Worm (Caenorhabditis elegans) whole organism, L2 larva: ENCODE results near the gene spin-2.

ENCODE experiments used
- aly-2 ChIP-seq: fragments of 150-350 bp; optimal IDR thresholded peaks from 2 replicates; lab custom pipeline; 2014; ENCODE audit warnings: missing biosample characterization, missing genetic modification characterization
- ama-1 ChIP-seq: fragments of 150-350 bp; optimal IDR thresholded peaks from 2 replicates; lab custom pipeline; 2018; ENCODE audit warnings: inconsistent platforms
- lin-39 ChIP-seq: fragments of 150-350 bp; optimal IDR thresholded peaks from 2 replicates; lab custom pipeline; 2014; ENCODE audit warnings: missing biosample characterization, missing genetic modification reagents, missing genetic modification characterization
- mbf-1 ChIP-seq: sonication (generic microtip); optimal IDR thresholded peaks from 2 replicates; lab custom pipeline; 2017; ENCODE audit warnings: missing biosample characterization, missing genetic modification characterization
- nhr-10 ChIP-seq: sonication (generic microtip); optimal IDR thresholded peaks from 2 replicates; lab custom pipeline; 2017; ENCODE audit warnings: missing biosample characterization, missing genetic modification characterization
- nhr-12 ChIP-seq: fragments of 150-350 bp; optimal IDR thresholded peaks from 2 replicates; lab custom pipeline; 2014; ENCODE audit warnings: missing biosample characterization, missing genetic modification characterization
- nhr-237 ChIP-seq: fragments of 150-350 bp; optimal IDR thresholded peaks from 2 replicates; lab custom pipeline; 2014; ENCODE audit warnings: missing biosample characterization, missing genetic modification characterization
- unc-62 ChIP-seq: fragments of 150-350 bp; optimal IDR thresholded peaks from 2 replicates; lab custom pipeline; 2014; ENCODE audit warnings: missing biosample characterization, missing genetic modification reagents, missing genetic modification characterization
- zag-1 ChIP-seq: fragments of 150-350 bp; optimal IDR thresholded peaks from 2 replicates; lab custom pipeline; 2014; ENCODE audit warnings: missing biosample characterization, missing genetic modification characterization

ce11 chrIV:13095462-13095861 lies 8.7 kb downstream of the spin-2 start, which contains the start of gene rfc-3:
- no peak for TF ChIP-seq unc-62
- TF ChIP-seq ama-1 (lab: Kevin White, UChicago): no peak
- no peak for TF ChIP-seq mbf-1 (tag; lab: Kevin White, UChicago)
- TF ChIP-seq lin-39: no peak
- TF ChIP-seq nhr-12 (tag; lab: Kevin White, UChicago): no peak
- no peak for TF ChIP-seq aly-2 (tag; lab: Kevin White, UChicago)
- TF ChIP-seq nhr-237 (tag; lab: Kevin White, UChicago): no peak
- TF ChIP-seq nhr-10: no peak
- no peak for TF ChIP-seq zag-1 (tag; lab: Kevin White, UChicago)
